Fruit fly (Drosophila melanogaster): ENCODE results near the gene CG5412.
A peak's percentile ranks its signal among the peaks of the same experiment; 100 is the strongest.

Gene CG5412

dm6 chr3R:20592517-20593462, 15.9 kb downstream of the CG5412 start, which contains the start of the genes Pus1 and bon (continued):
- TF ChIP-seq CG34376 (GFP tag; optimal IDR thresholded peaks at IDR 0.05) (peak; percentile 10), sob (GFP tag; IDR thresholded peaks at IDR 0.05) (peak; percentile 22; the same call in 1 of the 2 replicates), shn (GFP tag; optimal IDR thresholded peaks at IDR 0.05) (no peak), cas (GFP tag; IDR thresholded peaks at IDR 0.05) (no peak), bcd (GFP tag; optimal IDR thresholded peaks at IDR 0.05) (no peak), hbn (GFP tag; IDR thresholded peaks at IDR 0.05; ENCODE audit: partially characterized antibody) (no peak), Med (GFP tag) (peak; percentile 87), CG43689 (GFP tag; IDR thresholded peaks at IDR 0.05) (no peak), gt (GFP tag; IDR thresholded peaks at IDR 0.05) (no peak), pfk (GFP tag; optimal IDR thresholded peaks at IDR 0.05) (no peak), CG31388 (GFP tag; optimal IDR thresholded peaks at IDR 0.05) (no peak), CG4282 (GFP tag; optimal IDR thresholded peaks at IDR 0.05) (no peak), CG2120 (GFP tag; optimal IDR thresholded peaks at IDR 0.05) (peak; percentile 50), Dll (GFP tag; IDR thresholded peaks at IDR 0.05; ENCODE audit: partially characterized antibody) (no peak), CG10274 (GFP tag; optimal IDR thresholded peaks at IDR 0.05) (no peak), gro (GFP tag; optimal IDR thresholded peaks at IDR 0.05) (no peak), CG6654 (GFP tag; optimal IDR thresholded peaks at IDR 0.05) (no peak), knrl (GFP tag; IDR thresholded peaks at IDR 0.05; ENCODE audit: partially characterized antibody) (no peak), Sry-β (GFP tag; optimal IDR thresholded peaks at IDR 0.05) (no peak), NK7.1 (GFP tag; optimal IDR thresholded peaks at IDR 0.05) (no peak), Nf-YB (GFP tag; optimal IDR thresholded peaks at IDR 0.05) (no peak), CG3281 (GFP tag; optimal IDR thresholded peaks at IDR 0.05) (no peak), CG34422 (GFP tag; IDR thresholded peaks at IDR 0.05) (peak; percentile 72; the same call in 2 of the 3 replicates), CG9727 (GFP tag; optimal IDR thresholded peaks at IDR 0.05) (no peak), H15 (GFP tag; IDR thresholded peaks at IDR 0.05) (no peak), CG3838 (GFP tag; optimal IDR thresholded peaks at IDR 0.05) (no peak), kay (GFP tag; optimal IDR thresholded peaks at IDR 0.05) (no peak)

- TF ChIP-seq CG7786 (GFP tag; optimal IDR thresholded peaks at IDR 0.05) (no peak), CG34422 (GFP tag; IDR thresholded peaks at IDR 0.05) (no peak), Atf6 (GFP tag; IDR thresholded peaks at IDR 0.05) (0 out of 2 replicates have a peak, but pooled peaks have one; percentile 3), CG15696 (tag; optimal IDR thresholded peaks at IDR 0.05) (no peak), nerfin-1 (tag; optimal IDR thresholded peaks at IDR 0.05) (peak; percentile 84), CG10321 (GFP tag; IDR thresholded peaks at IDR 0.05) (no peak), tll (GFP tag; optimal IDR thresholded peaks at IDR 0.05) (no peak), Dip2 (GFP tag; IDR thresholded peaks at IDR 0.05) (no peak), Scr (GFP tag; IDR thresholded peaks at IDR 0.05; ENCODE audit: partially characterized antibody) (no peak), CG2129 (GFP tag; IDR thresholded peaks at IDR 0.05; ENCODE audit: partially characterized antibody) (no peak), Hr78 (GFP tag; optimal IDR thresholded peaks at IDR 0.05) (no peak), CG11696 (GFP tag; IDR thresholded peaks at IDR 0.05) (no peak), CG7928 (GFP tag; optimal IDR thresholded peaks at IDR 0.05) (no peak), Trl (optimal IDR thresholded peaks at IDR 0.05) (peak in 1 of 2 experiments; percentile 13), Trl (GFP tag; optimal IDR thresholded peaks at IDR 0.05) (no peak), Taf1 (GFP tag; IDR thresholded peaks at IDR 0.05) (0 out of 2 replicates have a peak, but pooled peaks have one; percentile 15), Hsf (GFP tag; optimal IDR thresholded peaks at IDR 0.05) (no peak), HHEX (GFP tag; optimal IDR thresholded peaks at IDR 0.05) (no peak), bowl (GFP tag; IDR thresholded peaks at IDR 0.05) (no peak), CG4707 (GFP tag; optimal IDR thresholded peaks at IDR 0.05) (no peak), pho (GFP tag; optimal IDR thresholded peaks at IDR 0.05) (no peak), CG9727 (GFP tag; optimal IDR thresholded peaks at IDR 0.05) (no peak), CG11093 (GFP tag; IDR thresholded peaks at IDR 0.05) (no peak), bcd (GFP tag; optimal IDR thresholded peaks at IDR 0.05) (no peak), pb (GFP tag; optimal IDR thresholded peaks at IDR 0.05) (no peak)
Measured at dm6 chr3R:20593463-20593838, 16.6 kb downstream of the CG5412 start.

Data from whole organism, embryonic.